Worm (Caenorhabditis elegans): ENCODE data around the gene ttr-54.

- no peak for TF ChIP-seq nhr-6 (tag; optimal IDR thresholded peaks at IDR 0.05)
- TF ChIP-seq R02D3.7 (tag; optimal IDR thresholded peaks at IDR 0.05), result no peak
- no peak for TF ChIP-seq saeg-2 (GFP tag; IDR thresholded peaks at IDR 0.05)
- TF ChIP-seq unc-62 (GFP tag; optimal IDR thresholded peaks at IDR 0.05 in 1 of 2), result no peak
- TF ChIP-seq unc-62 (tag; optimal IDR thresholded peaks at IDR 0.05), result no peak
- no peak for TF ChIP-seq nhr-28 (tag; optimal IDR thresholded peaks at IDR 0.05)
- no peak for TF ChIP-seq T26A8.4 (GFP tag; IDR thresholded peaks at IDR 0.05)
- TF ChIP-seq lin-15B (tag; optimal IDR thresholded peaks at IDR 0.05), result no peak
- TF ChIP-seq ceh-28 (tag; optimal IDR thresholded peaks at IDR 0.05), result no peak
- no peak for TF ChIP-seq ces-1 (GFP tag; optimal IDR thresholded peaks at IDR 0.05)
- TF ChIP-seq arid-1 (GFP tag; conservative IDR thresholded peaks at IDR 0.05), result no peak
- no peak for TF ChIP-seq fkh-10 (GFP tag; optimal IDR thresholded peaks at IDR 0.05)
- no peak for TF ChIP-seq aly-2 (tag; optimal IDR thresholded peaks at IDR 0.05)
- TF ChIP-seq lin-13 (GFP tag; optimal IDR thresholded peaks at IDR 0.05), result no peak
- no peak for TF ChIP-seq pqm-1 (tag; optimal IDR thresholded peaks at IDR 0.05)
Measured at ce11 chrIV:10122205-10122604, 33.4 kb upstream of the ttr-54 start, which contains the start of gene irld-21.

All from whole organism, L4 larva.